Fruit fly (Drosophila melanogaster): ENCODE results near the gene TfIIEalpha.

DNA sequence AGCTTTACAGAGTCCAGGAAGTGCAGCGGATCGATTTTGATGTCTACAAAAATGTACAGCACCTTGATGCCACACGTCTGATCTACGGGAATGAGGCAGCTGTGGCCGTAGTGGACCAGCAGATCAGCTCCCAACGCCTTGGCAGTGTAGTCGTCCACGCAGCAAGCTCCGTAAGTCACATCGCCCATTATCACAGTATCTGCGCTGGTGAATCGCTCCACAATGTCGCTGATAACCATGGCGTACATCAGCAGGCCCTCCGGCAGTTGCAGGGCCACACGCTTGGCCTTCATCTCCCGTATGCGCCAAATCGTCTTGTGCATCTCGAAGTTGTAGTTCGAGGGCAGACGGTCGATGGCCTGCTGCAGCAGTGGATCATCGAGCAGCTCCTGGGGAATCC is 13.2 kb downstream of the TfIIEalpha start:
- TF ChIP-seq ranshi (GFP tag; IDR thresholded peaks at IDR 0.05) (no peak), Blimp-1 (GFP tag; optimal IDR thresholded peaks at IDR 0.05) (no peak)

Measured in whole organism, embryonic.